Worm (Caenorhabditis elegans) whole organism, mixed stage, embryonic: Measurements from ENCODE around the gene lgc-54.

Experiments used
- blmp-1 ChIP-seq: fragments of 150-350 bp; optimal IDR thresholded peaks from 2 replicates; lab custom pipeline; 2014; ENCODE audit warnings: missing biosample characterization, missing genetic modification characterization
- nhr-76 ChIP-seq: sonication (generic microtip); optimal IDR thresholded peaks from 2 replicates; lab custom pipeline; 2017; ENCODE audit warnings: missing biosample characterization, missing genetic modification characterization

DNA sequence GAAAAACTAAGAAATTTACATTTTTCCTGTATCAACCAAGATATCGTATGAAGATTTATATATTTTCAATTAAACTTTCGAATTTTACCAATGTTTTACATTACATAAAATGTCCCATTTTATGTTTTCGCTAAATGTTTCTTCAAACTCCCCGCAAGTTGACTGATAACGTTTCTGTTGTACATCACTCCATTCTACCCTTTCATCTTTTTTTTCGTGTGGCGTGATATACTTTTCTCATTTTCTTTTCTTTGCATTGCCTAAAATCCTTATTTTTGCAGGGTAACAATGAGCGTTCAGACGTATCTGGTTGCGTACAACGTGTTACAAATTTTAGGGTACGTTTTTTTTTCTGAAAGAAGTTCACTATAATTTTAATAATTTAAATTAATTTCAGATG is 7.4 kb downstream of the lgc-54 start, which contains the start of gene hpo-8:
- TF ChIP-seq nhr-76 (tag; lab: Kevin White, UChicago) (no peak), blmp-1 (tag; lab: Kevin White, UChicago) (no peak)
